Fruit fly (Drosophila melanogaster) whole organism, embryonic: ENCODE data around the gene CG33158.

Experiments used
- Awh ChIP-seq: fragments of 200-800 bp; sonication (Bioruptor generic); IDR thresholded peaks from 2 replicates; pipeline ENCODE4, ENCODE4 v1.3.6; 2022; ENCODE audit warnings: missing biosample characterization, missing genetic modification characterization
- B-H2 ChIP-seq: fragments of 200-800 bp; sonication (Bioruptor generic); optimal IDR thresholded peaks from 2 replicates; lab custom pipeline; 2018; ENCODE audit warnings: missing biosample characterization, mild to moderate bottlenecking, missing genetic modification characterization
- CG1024 ChIP-seq: fragments of 200-800 bp; sonication (Bioruptor generic); IDR thresholded peaks from 2 replicates; pipeline ENCODE4 v1.3.6; 2022; ENCODE audit warnings: missing biosample characterization, missing genetic modification characterization
- CG10543 ChIP-seq: fragments of 200-800 bp; sonication (Bioruptor generic); optimal IDR thresholded peaks from 3 replicates; lab custom pipeline; 2017; ENCODE audit warnings: missing biosample characterization, mild to moderate bottlenecking, missing genetic modification characterization, moderate library complexity
- CG10979 ChIP-seq: fragments of 200-800 bp; sonication (Bioruptor generic); optimal IDR thresholded peaks from 2 replicates; lab custom pipeline; 2018; ENCODE audit warnings: missing biosample characterization, mild to moderate bottlenecking, missing genetic modification characterization, moderate library complexity
- CG11695 ChIP-seq: fragments of 200-800 bp; sonication (Bioruptor generic); IDR thresholded peaks from 3 replicates; pipeline ENCODE4 v1.3.6; 2022; ENCODE audit warnings: missing biosample characterization, missing genetic modification characterization
- CG12236 ChIP-seq: fragments of 200-800 bp; sonication (Bioruptor generic); optimal IDR thresholded peaks from 2 replicates; lab custom pipeline; 2016; ENCODE audit warnings: missing biosample characterization, missing genetic modification characterization
- CG12299 ChIP-seq: fragments of 200-800 bp; sonication (Bioruptor generic); optimal IDR thresholded peaks from 2 replicates; lab custom pipeline; 2018; ENCODE audit warnings: missing biosample characterization, mild to moderate bottlenecking, missing genetic modification characterization
- CG1233 ChIP-seq: fragments of 200-800 bp; sonication (Bioruptor generic); optimal IDR thresholded peaks from 4 replicates; lab custom pipeline; 2018; ENCODE audit warnings: missing biosample characterization, mild to moderate bottlenecking, missing genetic modification characterization
- CG12769 ChIP-seq: fragments of 200-800 bp; sonication (Bioruptor generic); optimal IDR thresholded peaks from 2 replicates; lab custom pipeline; 2019; ENCODE audit warnings: missing biosample characterization, mild to moderate bottlenecking, missing genetic modification characterization, moderate library complexity
- CG13775 ChIP-seq: fragments of 200-800 bp; sonication (Bioruptor generic); optimal IDR thresholded peaks from 3 replicates; lab custom pipeline; 2017; ENCODE audit warnings: missing biosample characterization, mild to moderate bottlenecking, missing genetic modification characterization
- CG14965 ChIP-seq: fragments of 200-800 bp; sonication (Bioruptor generic); optimal IDR thresholded peaks from 2 replicates; lab custom pipeline; 2016; ENCODE audit warnings: missing biosample characterization, missing genetic modification characterization, borderline replicate concordance
- CG15696 ChIP-seq: fragments of 200-800 bp; sonication (Bioruptor generic); optimal IDR thresholded peaks from 2 replicates; lab custom pipeline; 2019; ENCODE audit warnings: missing biosample characterization, mild to moderate bottlenecking, missing genetic modification characterization, moderate library complexity
- CG1647 ChIP-seq: fragments of 200-800 bp; sonication (Bioruptor generic); optimal IDR thresholded peaks from 3 replicates; lab custom pipeline; 2016; ENCODE audit warnings: missing biosample characterization, missing genetic modification characterization
- CG32767 ChIP-seq: fragments of 200-800 bp; sonication (Bioruptor generic); IDR thresholded peaks from 2 replicates; pipeline ENCODE4 v1.3.6; 2022; ENCODE audit warnings: missing biosample characterization, missing genetic modification characterization
- CG34376 ChIP-seq: fragments of 200-800 bp; sonication (Bioruptor generic); optimal IDR thresholded peaks from 2 replicates; lab custom pipeline; 2018; ENCODE audit warnings: missing biosample characterization, mild to moderate bottlenecking, missing genetic modification characterization
- CG34422 ChIP-seq: fragments of 200-800 bp; sonication (Bioruptor generic); IDR thresholded peaks from 3 replicates; pipeline ENCODE4 v1.3.6; 2022; ENCODE audit warnings: missing biosample characterization, missing genetic modification characterization
- CG3995 ChIP-seq: fragments of 200-800 bp; sonication (Bioruptor generic); optimal IDR thresholded peaks from 3 replicates; lab custom pipeline; 2016; ENCODE audit warnings: missing biosample characterization, missing genetic modification characterization
- CG4854 ChIP-seq: fragments of 200-800 bp; sonication (Bioruptor generic); optimal IDR thresholded peaks from 2 replicates; lab custom pipeline; 2016; ENCODE audit warnings: missing biosample characterization, missing genetic modification characterization, inconsistent platforms
- CG6175 ChIP-seq: fragments of 200-800 bp; sonication (Bioruptor generic); IDR thresholded peaks from 3 replicates; pipeline ENCODE4 v1.3.6; 2022; ENCODE audit warnings: missing biosample characterization, missing genetic modification characterization
- CG7928 ChIP-seq: fragments of 200-800 bp; sonication (Bioruptor generic); optimal IDR thresholded peaks from 2 replicates; lab custom pipeline; 2017; ENCODE audit warnings: missing biosample characterization, mild to moderate bottlenecking, missing genetic modification characterization
- CG8388 ChIP-seq: fragments of 200-800 bp; sonication (Bioruptor generic); optimal IDR thresholded peaks from 2 replicates; lab custom pipeline; 2019; ENCODE audit warnings: missing biosample characterization, mild to moderate bottlenecking, missing genetic modification characterization, moderate library complexity
- Dek ChIP-seq: fragments of 200-800 bp; sonication (Bioruptor generic); optimal IDR thresholded peaks from 3 replicates; lab custom pipeline; 2019; ENCODE audit warnings: missing biosample characterization, mild to moderate bottlenecking, missing genetic modification characterization, moderate library complexity
- Ets65A ChIP-seq: fragments of 200-800 bp; sonication (Bioruptor generic); peaks from one replicate; lab custom pipeline; 2016; ENCODE audit warnings: missing biosample characterization, missing genetic modification characterization
- GATAe ChIP-seq: fragments of 200-800 bp; sonication (Bioruptor generic); conservative IDR thresholded peaks from 2 replicates; pipeline ENCODE4 v1.3.6; 2022; ENCODE audit warnings: missing biosample characterization, missing genetic modification characterization
- Hand ChIP-seq: fragments of 200-800 bp; sonication (Bioruptor generic); optimal IDR thresholded peaks from 2 replicates; lab custom pipeline; 2017; ENCODE audit warnings: mild to moderate bottlenecking, missing biosample characterization, missing genetic modification reagents, missing genetic modification characterization
- Hsf ChIP-seq: fragments of 200-800 bp; sonication (Bioruptor generic); optimal IDR thresholded peaks from 3 replicates; lab custom pipeline; 2016; ENCODE audit warnings: missing biosample characterization, missing genetic modification characterization
- Kr ChIP-seq: fragments of 200-800 bp; sonication (Bioruptor generic); optimal IDR thresholded peaks from 2 replicates; lab custom pipeline; 2017; ENCODE audit warnings: missing biosample characterization, mild to moderate bottlenecking, missing genetic modification characterization
- MTF-1 ChIP-seq: fragments of 200-800 bp; sonication (Bioruptor generic); optimal IDR thresholded peaks from 2 replicates; lab custom pipeline; 2018; ENCODE audit warnings: missing biosample characterization, mild to moderate bottlenecking, missing genetic modification characterization, borderline replicate concordance
- Meics ChIP-seq: fragments of 200-800 bp; sonication (Bioruptor generic); optimal IDR thresholded peaks from 2 replicates; lab custom pipeline; 2017; ENCODE audit warnings: missing biosample characterization, mild to moderate bottlenecking, missing genetic modification characterization
- Mrtf ChIP-seq: fragments of 200-800 bp; sonication (Bioruptor generic); IDR thresholded peaks from 3 replicates; pipeline ENCODE4 v1.3.6; 2022; ENCODE audit warnings: missing biosample characterization, missing genetic modification characterization
- NC2α ChIP-seq: fragments of 200-800 bp; sonication (Bioruptor generic); optimal IDR thresholded peaks from 2 replicates; lab custom pipeline; 2016; ENCODE audit warnings: missing biosample characterization, missing genetic modification characterization
- Rx ChIP-seq: fragments of 200-800 bp; sonication (Bioruptor generic); IDR thresholded peaks from 2 replicates; pipeline ENCODE4 v1.3.6; 2022; ENCODE audit warnings: missing biosample characterization, missing genetic modification characterization
- Sry-β ChIP-seq: fragments of 200-800 bp; sonication (Bioruptor generic); optimal IDR thresholded peaks from 2 replicates; lab custom pipeline; 2018; ENCODE audit warnings: missing biosample characterization, mild to moderate bottlenecking, missing genetic modification characterization, moderate library complexity
- Xrp1 ChIP-seq: fragments of 200-800 bp; sonication (Bioruptor generic); IDR thresholded peaks from 2 replicates; pipeline ENCODE4 v1.3.6; 2022; ENCODE audit warnings: missing biosample characterization, missing genetic modification characterization
- ab ChIP-seq: fragments of 200-800 bp; sonication (Bioruptor generic); optimal IDR thresholded peaks from 2 replicates; lab custom pipeline; 2016; ENCODE audit warnings: missing biosample characterization, missing genetic modification characterization
- al ChIP-seq: fragments of 200-800 bp; sonication (Bioruptor generic); IDR thresholded peaks from 2 replicates; pipeline ENCODE4 v1.3.6; 2022; ENCODE audit warnings: missing biosample characterization, missing genetic modification characterization
- br ChIP-seq: fragments of >200 bp; optimal IDR thresholded peaks from 2 replicates; lab custom pipeline; 2017
- chinmo ChIP-seq: fragments of 200-800 bp; sonication (Bioruptor generic); IDR thresholded peaks from 4 replicates; pipeline ENCODE4 v1.3.6; 2022; ENCODE audit warnings: missing biosample characterization, missing genetic modification characterization; ENCODE audit not compliant: partially characterized antibody
- eyg ChIP-seq: fragments of 200-800 bp; sonication (Bioruptor generic); optimal IDR thresholded peaks from 3 replicates; lab custom pipeline; 2016; ENCODE audit warnings: missing biosample characterization, missing genetic modification characterization
- fru ChIP-seq: fragments of >200 bp; optimal IDR thresholded peaks from 2 replicates; lab custom pipeline; 2017
- ftz-f1 ChIP-seq: fragments of 200-800 bp; sonication (Bioruptor generic); optimal IDR thresholded peaks from 2 replicates; lab custom pipeline; 2016; ENCODE audit warnings: missing biosample characterization, missing genetic modification characterization
- grau ChIP-seq: fragments of 200-800 bp; optimal IDR thresholded peaks from 3 replicates; lab custom pipeline; 2019; ENCODE audit warnings: missing biosample characterization, mild to moderate bottlenecking, missing genetic modification characterization, moderate library complexity
- jigr1 ChIP-seq: fragments of 200-800 bp; sonication (Bioruptor generic); IDR thresholded peaks from 3 replicates; pipeline ENCODE4 v1.3.6; 2022; ENCODE audit warnings: missing biosample characterization, missing genetic modification characterization
- klu ChIP-seq: fragments of 200-800 bp; sonication (Bioruptor generic); IDR thresholded peaks from 2 replicates; pipeline ENCODE4 v1.3.6; 2022; ENCODE audit warnings: missing biosample characterization, missing genetic modification characterization
- lilli ChIP-seq: fragments of 200-800 bp; sonication (Bioruptor generic); optimal IDR thresholded peaks from 3 replicates; lab custom pipeline; 2016; ENCODE audit warnings: missing biosample characterization, missing genetic modification characterization
- p53 ChIP-seq: fragments of 200-800 bp; sonication (Bioruptor generic); optimal IDR thresholded peaks from 2 replicates; lab custom pipeline; 2016; ENCODE audit warnings: missing biosample characterization, missing genetic modification characterization
- sd ChIP-seq: fragments of 200-800 bp; sonication (Bioruptor generic); optimal IDR thresholded peaks from 3 replicates; lab custom pipeline; 2018; ENCODE audit warnings: missing biosample characterization, mild to moderate bottlenecking, missing genetic modification characterization, moderate library complexity
- sens ChIP-seq: fragments of 200-800 bp; sonication (Bioruptor generic); peaks from one replicate; lab custom pipeline; 2016; ENCODE audit warnings: missing biosample characterization, missing genetic modification characterization
- tll ChIP-seq, 2 experiments: fragments of 200-800 bp in 1 of 2; fragments of >200 bp in 1 of 2; sonication (Bioruptor generic) in 1 of 2; optimal IDR thresholded peaks; 2 replicates each; lab custom pipeline; 2017 to 2019; ENCODE audit warnings: missing biosample characterization in 2 of 2, missing genetic modification characterization in 2 of 2, mild to moderate bottlenecking in 1 of 2, moderate library complexity in 1 of 2
- vvl ChIP-seq: fragments of 200-800 bp; sonication (Bioruptor generic); IDR thresholded peaks from 2 replicates; pipeline ENCODE4 v1.3.6; 2022; ENCODE audit warnings: missing biosample characterization, missing genetic modification characterization

The CG33158 gene

DNA sequence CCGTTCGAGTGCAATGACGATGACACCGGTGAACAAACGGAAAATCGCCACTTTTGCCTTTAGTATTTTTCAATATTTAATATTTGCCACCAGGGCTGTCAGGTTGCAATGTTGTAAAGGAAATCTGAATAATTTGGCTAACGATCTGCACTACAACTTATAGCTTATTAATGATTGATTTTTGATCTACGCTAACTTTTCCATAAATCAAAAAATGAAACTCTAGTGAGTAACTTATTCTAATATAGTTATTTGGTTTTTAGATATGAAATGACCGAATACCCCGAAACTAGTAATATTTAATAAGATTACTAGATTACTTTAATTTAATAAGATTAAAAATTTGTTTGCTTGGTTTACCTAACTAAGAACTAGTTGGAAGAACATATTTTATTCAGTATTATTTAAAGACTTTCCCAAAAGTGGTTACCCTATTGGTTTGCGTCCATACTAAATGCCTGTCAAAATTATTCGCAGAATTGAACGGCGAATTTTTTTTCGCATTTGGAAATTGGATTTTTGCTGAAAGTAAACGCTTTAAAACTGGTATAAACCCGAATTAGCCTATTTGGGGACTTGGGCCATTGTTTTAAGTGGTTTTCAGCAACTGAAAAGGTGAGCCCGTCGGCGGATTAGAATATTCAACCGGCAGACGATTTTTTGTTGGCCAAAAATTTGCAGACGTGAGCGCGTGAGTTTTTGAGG is 33.4 kb upstream of the CG33158 start, which contains the start of the genes Agpat3 and RAF2 (continued):
- TF ChIP-seq CG34422 (GFP tag; lab: Robert Waterston, UW) (no peak), al (GFP tag; lab: Robert Waterston, UW) (peak; percentile 42), Hand (GFP tag; lab: Kevin White, UChicago) (no peak), grau (peak; percentile 54), CG6175 (no peak), CG11695 (GFP tag; lab: Robert Waterston, UW) (peak; percentile 53; the same call in 1 of the 3 replicates), Awh (GFP tag; lab: Robert Waterston, UW) (no peak), CG13775 (GFP tag; lab: Kevin White, UChicago) (peak; percentile 54), CG3995 (no peak), ftz-f1 (GFP tag; lab: Kevin White, UChicago) (no peak), MTF-1 (GFP tag; lab: Kevin White, UChicago) (no peak), CG1647 (GFP tag; lab: Kevin White, UChicago) (no peak), sens (GFP tag; lab: Kevin White, UChicago) (peak; percentile 38), br (lab: Kevin White, UChicago) (no peak), sd (tag; lab: Kevin White, UChicago) (peak; percentile 27), CG34376 (GFP tag; lab: Kevin White, UChicago) (no peak), vvl (GFP tag; lab: Robert Waterston, UW) (peak; percentile 61), CG10979 (tag; lab: Kevin White, UChicago) (peak; percentile 8), eyg (GFP tag; lab: Kevin White, UChicago) (no peak), Meics (GFP tag; lab: Kevin White, UChicago) (no peak), Ets65A (GFP tag; lab: Kevin White, UChicago) (peak; percentile 85), CG10543 (no peak), CG12299 (tag; lab: Kevin White, UChicago) (no peak), CG1233 (GFP tag; lab: Kevin White, UChicago) (no peak), fru (no peak), Hsf (GFP tag; lab: Kevin White, UChicago) (peak; percentile 41), lilli (GFP tag; lab: Kevin White, UChicago) (peak; percentile 56), NC2α (no peak), GATAe (GFP tag; lab: Robert Waterston, UW) (no peak), B-H2 (GFP tag; lab: Kevin White, UChicago) (no peak), CG8388 (GFP tag; lab: Kevin White, UChicago) (peak; percentile 21), CG7928 (GFP tag; lab: Kevin White, UChicago) (peak; percentile 17), CG1024 (GFP tag; lab: Robert Waterston, UW) (no peak), CG15696 (tag; lab: Kevin White, UChicago) (peak; percentile 11), ab (GFP tag; lab: Kevin White, UChicago) (no peak), CG4854 (GFP tag; lab: Kevin White, UChicago) (no peak), jigr1 (GFP tag; lab: Robert Waterston, UW) (no peak), Sry-β (GFP tag; lab: Kevin White, UChicago) (no peak), p53 (no peak), Dek (tag; lab: Kevin White, UChicago) (peak; percentile 46), tll (GFP tag; optimal IDR thresholded peaks at IDR 0.05; lab: Kevin White, UChicago) (peak in 1 of 2 experiments; percentile 46), CG12769 (tag; lab: Kevin White, UChicago) (no peak), Rx (GFP tag; lab: Robert Waterston, UW) (no peak), CG12236 (GFP tag; lab: Kevin White, UChicago) (no peak), Mrtf (GFP tag; lab: Robert Waterston, UW) (no peak), CG32767 (GFP tag; lab: Robert Waterston, UW) (no peak), chinmo (GFP tag; lab: Robert Waterston, UW) (no peak), Kr (no peak), CG14965 (GFP tag; lab: Kevin White, UChicago) (no peak), klu (GFP tag; lab: Robert Waterston, UW) (peak; percentile 30; the same call in 1 of the 2 replicates), Xrp1 (GFP tag; lab: Robert Waterston, UW) (0 out of 2 replicates have a peak, but pooled peaks have one; percentile 28)
